Worm (Caenorhabditis elegans) whole organism, young adult: ENCODE results near the gene B0228.8.
A peak's percentile ranks its signal among the peaks of the same experiment; 100 is the strongest.

ENCODE experiments used
- B0261.1 ChIP-seq: sonication (generic microtip); optimal IDR thresholded peaks from 2 replicates; lab custom pipeline; 2016; ENCODE audit warnings: mild to moderate bottlenecking, missing genetic modification characterization, moderate library complexity, missing compliant biosample characterization
- C17E4.6 ChIP-seq: fragments of 200-800 bp; sonication (Bioruptor generic); IDR thresholded peaks from 2 replicates; pipeline ENCODE4 v1.3.6; 2022; ENCODE audit warnings: missing genetic modification reagents, missing genetic modification characterization, missing compliant biosample characterization
- F10E7.11 ChIP-seq: sonication (generic microtip); optimal IDR thresholded peaks from 2 replicates; lab custom pipeline; 2017; ENCODE audit warnings: mild to moderate bottlenecking, missing genetic modification characterization, moderate library complexity, missing compliant biosample characterization
- F37B4.10 ChIP-seq: fragments of 200-800 bp; sonication (Bioruptor generic); IDR thresholded peaks from 2 replicates; pipeline ENCODE4 v1.3.6; 2022; ENCODE audit warnings: missing genetic modification characterization, missing compliant biosample characterization
- F55B11.4 ChIP-seq: sonication (generic microtip); optimal IDR thresholded peaks from 2 replicates; lab custom pipeline; 2016; ENCODE audit warnings: missing compliant biosample characterization, missing genetic modification characterization, borderline replicate concordance; ENCODE audit not compliant: insufficient read depth
- T26A5.8 ChIP-seq: sonication (generic microtip); optimal IDR thresholded peaks from 2 replicates; lab custom pipeline; 2016; ENCODE audit warnings: missing genetic modification characterization, missing compliant biosample characterization
- Y56A3A.18 ChIP-seq: fragments of 200-800 bp; sonication (Bioruptor generic); IDR thresholded peaks from 2 replicates; pipeline ENCODE4 v1.3.6; 2022; ENCODE audit warnings: missing genetic modification reagents, missing genetic modification characterization, missing compliant biosample characterization
- ZK185.1 ChIP-seq: sonication (generic microtip); optimal IDR thresholded peaks from 2 replicates; lab custom pipeline; 2016; ENCODE audit warnings: mild to moderate bottlenecking, missing genetic modification characterization, missing compliant biosample characterization; ENCODE audit not compliant: poor library complexity, severe bottlenecking
- akir-1 ChIP-seq: fragments of 200-800 bp; sonication (Bioruptor generic); optimal IDR thresholded peaks from 2 replicates; lab custom pipeline; 2018; ENCODE audit warnings: mild to moderate bottlenecking, missing genetic modification characterization, moderate library complexity, missing compliant biosample characterization
- ama-1 ChIP-seq, 3 experiments: fragments of 150-350 bp in 1 of 3; sonication (generic microtip) in 2 of 3; optimal IDR thresholded peaks; 2 replicates each; lab custom pipeline; 2014 to 2018; ENCODE audit warnings: missing biosample characterization in 2 of 3, missing genetic modification characterization in 2 of 3, missing genetic modification reagents in 2 of 3
- attf-3 ChIP-seq: fragments of 200-800 bp; sonication (Bioruptor generic); conservative IDR thresholded peaks from 2 replicates; pipeline ENCODE4 v1.3.6; 2022; ENCODE audit warnings: missing genetic modification reagents, missing genetic modification characterization, missing compliant biosample characterization
- bed-2 ChIP-seq: fragments of 200-800 bp; sonication (Bioruptor generic); IDR thresholded peaks from 2 replicates; pipeline ENCODE4 v1.3.6; 2022; ENCODE audit warnings: missing genetic modification reagents, missing genetic modification characterization, missing compliant biosample characterization
- ccch-3 ChIP-seq: fragments of 200-800 bp; sonication (Bioruptor generic); optimal IDR thresholded peaks from 2 replicates; lab custom pipeline; 2018; ENCODE audit warnings: mild to moderate bottlenecking, missing genetic modification characterization, missing compliant biosample characterization
- cebp-1 ChIP-seq, 2 experiments: fragments of 200-800 bp in 1 of 2; sonication (Bioruptor generic) in 1 of 2; sonication (generic microtip) in 1 of 2; IDR thresholded peaks in 1 of 2; optimal IDR thresholded peaks in 1 of 2; 2 replicates each; pipeline versions ENCODE4 v1.3.6 to Lab custom; 2017 to 2022; ENCODE audit warnings: missing compliant biosample characterization in 2 of 2, missing genetic modification characterization in 2 of 2, mild to moderate bottlenecking in 1 of 2, missing genetic modification reagents in 1 of 2, moderate library complexity in 1 of 2
- cebp-2 ChIP-seq: fragments of 200-800 bp; sonication (Bioruptor generic); IDR thresholded peaks from 2 replicates; pipeline ENCODE4 v1.3.6; 2022; ENCODE audit warnings: missing genetic modification characterization, missing compliant biosample characterization
- ceh-100 ChIP-seq: fragments of 200-800 bp; sonication (Bioruptor generic); IDR thresholded peaks from 2 replicates; pipeline ENCODE4 v1.3.6; 2022; ENCODE audit warnings: missing genetic modification reagents, missing genetic modification characterization, missing compliant biosample characterization
- dpl-1 ChIP-seq: fragments of 150-350 bp; optimal IDR thresholded peaks from 2 replicates; lab custom pipeline; 2014; ENCODE audit warnings: missing biosample characterization, missing genetic modification reagents, missing genetic modification characterization
- egl-18 ChIP-seq: fragments of 200-800 bp; sonication (Bioruptor generic); IDR thresholded peaks from 2 replicates; pipeline ENCODE4 v1.3.6; 2022; ENCODE audit warnings: missing genetic modification reagents, missing genetic modification characterization, missing compliant biosample characterization
- egrh-3 ChIP-seq: fragments of 200-800 bp; sonication (Bioruptor generic); IDR thresholded peaks from 2 replicates; pipeline ENCODE4 v1.3.6; 2022; ENCODE audit warnings: missing genetic modification reagents, missing genetic modification characterization, missing compliant biosample characterization
- ekl-4 ChIP-seq: fragments of 200-800 bp; sonication (Bioruptor generic); IDR thresholded peaks from 2 replicates; pipeline ENCODE4 v1.3.6; 2022; ENCODE audit warnings: missing genetic modification reagents, missing genetic modification characterization, missing compliant biosample characterization
- fkh-3 ChIP-seq: sonication (generic microtip); optimal IDR thresholded peaks from 2 replicates; lab custom pipeline; 2016; ENCODE audit warnings: mild to moderate bottlenecking, missing genetic modification characterization, missing compliant biosample characterization
- him-1 ChIP-seq: sonication (generic microtip); optimal IDR thresholded peaks from 2 replicates; lab custom pipeline; 2016; ENCODE audit warnings: missing genotype, missing genetic modification reagents, missing genetic modification characterization, missing compliant biosample characterization
- hlh-26 ChIP-seq: fragments of 200-800 bp; sonication (Bioruptor generic); conservative IDR thresholded peaks from 2 replicates; pipeline ENCODE4 v1.3.6; 2022; ENCODE audit warnings: missing genetic modification reagents, missing genetic modification characterization, missing compliant biosample characterization
- hmg-20 ChIP-seq: fragments of 200-800 bp; sonication (Bioruptor generic); IDR thresholded peaks from 2 replicates; pipeline ENCODE4 v1.3.6; 2022; ENCODE audit warnings: missing genetic modification reagents, missing genetic modification characterization, missing compliant biosample characterization
- let-607 ChIP-seq, 2 experiments: fragments of 200-800 bp in 1 of 2; sonication (Bioruptor generic) in 1 of 2; sonication (generic microtip) in 1 of 2; optimal IDR thresholded peaks; 2 replicates each; lab custom pipeline; 2016 to 2018; ENCODE audit warnings: mild to moderate bottlenecking in 2 of 2, missing compliant biosample characterization in 2 of 2, missing genetic modification characterization in 2 of 2, moderate library complexity in 2 of 2, missing genotype in 1 of 2
- lin-26 ChIP-seq: fragments of 200-800 bp; sonication (Bioruptor generic); IDR thresholded peaks from 2 replicates; pipeline ENCODE4 v1.3.6; 2022; ENCODE audit warnings: missing genetic modification reagents, missing genetic modification characterization, missing compliant biosample characterization
- lin-35 ChIP-seq, 3 experiments: fragments of 150-350 bp in 2 of 3; sonication (generic microtip) in 1 of 3; optimal IDR thresholded peaks; 2 replicates each; lab custom pipeline; 2014 to 2018; ENCODE audit warnings: missing biosample characterization in 3 of 3, missing genetic modification characterization in 3 of 3, missing genetic modification reagents in 3 of 3
- lin-40 ChIP-seq: sonication (generic microtip); optimal IDR thresholded peaks from 2 replicates; lab custom pipeline; 2016; ENCODE audit warnings: missing genetic modification characterization, mild to moderate bottlenecking, missing compliant biosample characterization, missing genotype, missing genetic modification reagents
- lir-1 ChIP-seq: fragments of 200-800 bp; sonication (Bioruptor generic); conservative IDR thresholded peaks from 2 replicates; pipeline ENCODE4 v1.3.6; 2022; ENCODE audit warnings: missing genetic modification reagents, missing genetic modification characterization, missing compliant biosample characterization
- madf-3 ChIP-seq: fragments of 200-800 bp; sonication (Bioruptor generic); IDR thresholded peaks from 2 replicates; pipeline ENCODE4 v1.3.6; 2022; ENCODE audit warnings: missing genetic modification reagents, missing genetic modification characterization, missing compliant biosample characterization
- madf-6 ChIP-seq: fragments of 200-800 bp; sonication (Bioruptor generic); IDR thresholded peaks from 2 replicates; pipeline ENCODE4 v1.3.6; 2022; ENCODE audit warnings: missing genetic modification reagents, missing genetic modification characterization, missing compliant biosample characterization
- mes-4 ChIP-seq: sonication (generic microtip); optimal IDR thresholded peaks from 2 replicates; lab custom pipeline; 2016; ENCODE audit warnings: missing genotype, missing genetic modification characterization, missing compliant biosample characterization
- nfya-1 ChIP-seq: sonication (generic microtip); optimal IDR thresholded peaks from 2 replicates; lab custom pipeline; 2017; ENCODE audit warnings: antibody characterized with exemption, missing compliant biosample characterization, missing genetic modification characterization, borderline replicate concordance; ENCODE audit not compliant: insufficient read depth
- nhr-120 ChIP-seq: fragments of 200-800 bp; sonication (Bioruptor generic); IDR thresholded peaks from 2 replicates; pipeline ENCODE4 v1.3.6; 2022; ENCODE audit warnings: missing genetic modification characterization, missing compliant biosample characterization
- nhr-27 ChIP-seq: fragments of 200-800 bp; sonication (Bioruptor generic); optimal IDR thresholded peaks from 2 replicates; lab custom pipeline; 2018; ENCODE audit warnings: mild to moderate bottlenecking, missing genetic modification characterization, moderate library complexity, missing compliant biosample characterization
- nhr-80 ChIP-seq: sonication (generic microtip); optimal IDR thresholded peaks from 2 replicates; lab custom pipeline; 2016; ENCODE audit warnings: missing genetic modification characterization, missing compliant biosample characterization
- rec-8 ChIP-seq, 2 experiments: sonication (generic microtip); optimal IDR thresholded peaks; 2 replicates each; lab custom pipeline; 2016; ENCODE audit warnings: mild to moderate bottlenecking in 2 of 2, missing genetic modification characterization in 2 of 2, missing genetic modification reagents in 2 of 2, missing genotype in 2 of 2, missing biosample characterization in 1 of 2, missing compliant biosample characterization in 1 of 2, moderate library complexity in 1 of 2
- snpc-1.3 ChIP-seq: sonication (generic microtip); optimal IDR thresholded peaks from 2 replicates; lab custom pipeline; 2017; ENCODE audit warnings: missing genetic modification characterization, mild to moderate bottlenecking, missing compliant biosample characterization, antibody characterized with exemption, moderate library complexity, missing genotype, missing genetic modification reagents; ENCODE audit not compliant: insufficient read depth
- sptf-2 ChIP-seq: fragments of 200-800 bp; sonication (Bioruptor generic); optimal IDR thresholded peaks from 2 replicates; lab custom pipeline; 2018; ENCODE audit warnings: mild to moderate bottlenecking, missing genetic modification characterization, missing compliant biosample characterization
- unc-130 ChIP-seq: sonication (generic microtip); optimal IDR thresholded peaks from 2 replicates; lab custom pipeline; 2016; ENCODE audit warnings: missing genetic modification reagents, missing genetic modification characterization, missing compliant biosample characterization
- unc-62 ChIP-seq: fragments of 150-350 bp; optimal IDR thresholded peaks from 2 replicates; lab custom pipeline; 2014; ENCODE audit warnings: missing biosample characterization, missing genetic modification reagents, missing genetic modification characterization
- zfh-2 ChIP-seq: fragments of 200-800 bp; sonication (Bioruptor generic); conservative IDR thresholded peaks from 2 replicates; pipeline ENCODE4 v1.3.6; 2022; ENCODE audit warnings: missing genetic modification reagents, missing genetic modification characterization, missing compliant biosample characterization
- ztf-18 ChIP-seq: sonication (generic microtip); optimal IDR thresholded peaks from 2 replicates; lab custom pipeline; 2016; ENCODE audit warnings: missing genotype, mild to moderate bottlenecking, missing genetic modification characterization, missing compliant biosample characterization
- ztf-22 ChIP-seq: fragments of 200-800 bp; sonication (Bioruptor generic); optimal IDR thresholded peaks from 2 replicates; lab custom pipeline; 2018; ENCODE audit warnings: mild to moderate bottlenecking, missing genetic modification characterization, moderate library complexity, missing compliant biosample characterization
- ztf-28 ChIP-seq: fragments of 200-800 bp; sonication (Bioruptor generic); IDR thresholded peaks from 2 replicates; pipeline ENCODE4 v1.3.6; 2022; ENCODE audit warnings: missing genetic modification reagents, missing genetic modification characterization, missing compliant biosample characterization
- ztf-6 ChIP-seq: fragments of 200-800 bp; sonication (Bioruptor generic); IDR thresholded peaks from 2 replicates; pipeline ENCODE4 v1.3.6; 2022; ENCODE audit warnings: missing genetic modification reagents, missing genetic modification characterization, missing compliant biosample characterization

Gene B0228.8

DNA sequence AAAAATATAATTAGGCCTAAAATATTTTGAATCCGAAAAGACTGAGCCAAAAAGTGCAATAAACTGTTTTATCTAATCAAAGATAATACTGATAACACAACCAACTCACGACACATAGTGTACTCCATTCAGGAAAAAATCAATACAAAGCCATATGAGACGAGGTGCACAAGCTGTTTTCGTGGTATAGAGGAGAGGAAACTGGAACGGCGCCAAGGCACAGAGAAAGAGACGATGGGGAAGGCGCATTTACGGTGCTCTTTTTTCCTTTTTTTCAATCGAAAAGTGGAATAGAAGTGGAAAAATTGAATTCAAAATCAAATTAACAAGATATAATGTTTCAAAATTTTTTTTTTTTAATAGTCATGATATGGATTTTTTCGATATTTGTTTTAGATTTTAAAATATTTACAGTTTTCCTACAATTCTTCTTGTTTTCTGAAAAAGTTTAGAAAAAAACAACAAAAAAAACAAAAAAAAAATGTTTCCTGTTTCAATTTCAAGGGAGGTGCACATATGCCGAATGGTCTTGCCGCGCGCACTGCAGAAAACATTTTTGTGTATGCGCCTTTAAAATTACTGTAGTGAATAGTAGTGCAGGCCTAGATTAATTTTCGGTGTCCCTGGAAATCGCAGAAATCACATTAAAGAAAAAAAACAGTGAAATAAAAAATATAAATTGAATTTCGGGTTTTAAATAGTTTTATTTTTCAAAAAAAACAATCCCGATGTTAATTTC lies 2.8 kb downstream of the B0228.8 start, which contains the start of gene B0228.7:
Gene B0228.7, minus strand, starts transcription at position 627 of the 739 bp plus-strand sequence.
- TF ChIP-seq ztf-22 (no peak), let-607 (tag; optimal IDR thresholded peaks at IDR 0.05; lab: Kevin White, UChicago) (no peak), him-1 (tag; lab: Kevin White, UChicago) (peak; percentile 33), ama-1 (optimal IDR thresholded peaks at IDR 0.05; lab: Kevin White, UChicago) (no peak), ama-1 (GFP tag; optimal IDR thresholded peaks at IDR 0.05; lab: Kevin White, UChicago) (no peak), F10E7.11 (tag; lab: Kevin White, UChicago) (no peak), madf-3 (no peak), ztf-6 (GFP tag; lab: Robert Waterston, UW) (no peak), ceh-100 (GFP tag; lab: Robert Waterston, UW) (no peak), hmg-20 (GFP tag; lab: Robert Waterston, UW) (no peak), cebp-2 (GFP tag; lab: Robert Waterston, UW) (no peak), dpl-1 (GFP tag; lab: Kevin White, UChicago) (no peak), egl-18 (GFP tag; lab: Robert Waterston, UW) (no peak), T26A5.8 (no peak), lin-35 (GFP tag; optimal IDR thresholded peaks at IDR 0.05; lab: Kevin White, UChicago) (no peak), akir-1 (GFP tag; lab: Kevin White, UChicago) (no peak), ekl-4 (GFP tag; lab: Robert Waterston, UW) (no peak), nhr-80 (tag; lab: Kevin White, UChicago) (peak; percentile 55), unc-130 (GFP tag; lab: Kevin White, UChicago) (no peak), snpc-1.3 (tag; lab: Kevin White, UChicago) (peak; percentile 53), bed-2 (no peak), F55B11.4 (tag; lab: Kevin White, UChicago) (no peak), unc-62 (no peak), C17E4.6 (GFP tag; lab: Robert Waterston, UW) (no peak), rec-8 (tag; optimal IDR thresholded peaks at IDR 0.05; lab: Kevin White, UChicago) (no peak), zfh-2 (GFP tag; lab: Robert Waterston, UW) (no peak), lin-26 (GFP tag; lab: Robert Waterston, UW) (no peak), nhr-120 (GFP tag; lab: Robert Waterston, UW) (no peak), egrh-3 (GFP tag; lab: Robert Waterston, UW) (no peak), hlh-26 (GFP tag; lab: Robert Waterston, UW) (no peak), fkh-3 (no peak), ztf-28 (no peak), attf-3 (GFP tag; lab: Robert Waterston, UW) (no peak), ccch-3 (GFP tag; lab: Kevin White, UChicago) (no peak), lir-1 (GFP tag; lab: Robert Waterston, UW) (no peak), ZK185.1 (tag; lab: Kevin White, UChicago) (no peak), madf-6 (GFP tag; lab: Robert Waterston, UW) (peak; percentile 97), mes-4 (tag; lab: Kevin White, UChicago) (no peak), sptf-2 (GFP tag; lab: Kevin White, UChicago) (no peak), nfya-1 (tag; lab: Kevin White, UChicago) (no peak), lin-40 (no peak), ztf-18 (peak; percentile 86), Y56A3A.18 (GFP tag; lab: Robert Waterston, UW) (no peak), B0261.1 (no peak), nhr-27 (tag; lab: Kevin White, UChicago) (no peak), cebp-1 (GFP tag; IDR thresholded peaks at IDR 0.05; lab: Robert Waterston, UW) (no peak), cebp-1 (tag; optimal IDR thresholded peaks at IDR 0.05; lab: Kevin White, UChicago) (no peak), F37B4.10 (GFP tag; lab: Robert Waterston, UW) (no peak)
